Worm (Caenorhabditis elegans) whole organism, L4 larva: Measurements from ENCODE around the gene inx-6.

ENCODE experiments used
- ceh-32 ChIP-seq: sonication (generic microtip); optimal IDR thresholded peaks from 2 replicates; lab custom pipeline; 2016; ENCODE audit warnings: mild to moderate bottlenecking, missing genetic modification characterization, missing compliant biosample characterization; ENCODE audit not compliant: poor library complexity
- ceh-44 ChIP-seq: fragments of 200-800 bp; sonication (Bioruptor generic); IDR thresholded peaks from 2 replicates; pipeline ENCODE4 v1.3.6; 2022; ENCODE audit warnings: missing genetic modification reagents, missing genetic modification characterization, missing compliant biosample characterization
- jun-1 ChIP-seq: fragments of 150-350 bp; optimal IDR thresholded peaks from 2 replicates; lab custom pipeline; 2014; ENCODE audit warnings: missing biosample characterization, missing genetic modification reagents, missing genetic modification characterization
- lin-15B ChIP-seq: fragments of 150-350 bp; sonication (generic microtip); optimal IDR thresholded peaks from 3 replicates; lab custom pipeline; 2014; ENCODE audit warnings: missing biosample characterization, missing genetic modification characterization
- nhr-11 ChIP-seq: fragments of 150-350 bp; optimal IDR thresholded peaks from 2 replicates; lab custom pipeline; 2014; ENCODE audit warnings: missing biosample characterization, missing genetic modification characterization
- nhr-25 ChIP-seq: sonication (generic microtip); optimal IDR thresholded peaks from 2 replicates; lab custom pipeline; 2017; ENCODE audit warnings: missing genetic modification characterization, mild to moderate bottlenecking, missing compliant biosample characterization, antibody characterized with exemption, moderate library complexity, borderline replicate concordance; ENCODE audit not compliant: insufficient read depth
- skn-1 ChIP-seq: fragments of 150-350 bp; optimal IDR thresholded peaks from 2 replicates; lab custom pipeline; 2014; ENCODE audit warnings: missing biosample characterization, missing genetic modification characterization
- unc-62 ChIP-seq, 3 experiments: fragments of 150-350 bp in 1 of 3; sonication (generic microtip); optimal IDR thresholded peaks in 2 of 3; peaks in 1 of 3; 1 replicate in 1 of 3; 2 replicates in 2 of 3; lab custom pipeline; 2014 to 2017; ENCODE audit warnings: missing biosample characterization in 3 of 3, missing genetic modification characterization in 3 of 3, missing genetic modification reagents in 3 of 3, missing genotype in 1 of 3

DNA sequence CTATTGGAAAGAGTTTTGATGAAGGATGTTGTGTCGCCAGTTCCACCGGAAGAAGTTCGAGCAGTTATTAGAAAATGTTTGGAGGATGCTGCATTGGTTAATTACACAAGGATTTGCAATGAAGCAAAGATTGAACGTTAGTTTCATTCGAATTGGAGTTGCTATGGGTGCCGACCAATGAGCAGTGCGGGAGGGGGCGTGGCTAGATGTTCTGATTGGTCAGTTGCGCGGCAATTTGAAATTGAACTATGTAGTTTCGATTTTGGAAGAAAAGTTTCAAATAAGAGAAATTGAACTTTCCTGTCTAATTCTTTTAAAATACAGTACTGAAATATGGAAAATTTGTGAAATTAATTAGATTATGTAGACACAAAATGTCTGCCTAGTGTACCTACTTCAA lies 36.8 kb downstream of the inx-6 start:
- no peak for TF ChIP-seq ceh-44 (GFP tag; lab: Robert Waterston, UW)
- TF ChIP-seq ceh-32 (tag; lab: Kevin White, UChicago) = no peak
- peak in 1 of 2 experiments; percentile 71 for TF ChIP-seq unc-62 (GFP tag; optimal IDR thresholded peaks at IDR 0.05 in 1 of 2; lab: Kevin White, UChicago)
- TF ChIP-seq unc-62 (tag; optimal IDR thresholded peaks at IDR 0.05; lab: Kevin White, UChicago) = no peak
- TF ChIP-seq jun-1 (tag; lab: Kevin White, UChicago) = no peak
- TF ChIP-seq nhr-25 (tag; lab: Kevin White, UChicago) = no peak
- no peak for TF ChIP-seq skn-1 (tag; lab: Kevin White, UChicago)
- TF ChIP-seq lin-15B (tag; lab: Kevin White, UChicago) = no peak
- TF ChIP-seq nhr-11 (tag; lab: Kevin White, UChicago) = no peak
